Fruit fly (Drosophila melanogaster) whole organism, embryonic: ENCODE results near the gene CG14984.

Experiments used
- CG11398 ChIP-seq: fragments of 200-800 bp; sonication (Bioruptor generic); optimal IDR thresholded peaks from 2 replicates; lab custom pipeline; 2016; ENCODE audit warnings: missing biosample characterization, missing genetic modification characterization
- CG7372 ChIP-seq: fragments of 200-800 bp; sonication (Bioruptor generic); IDR thresholded peaks from 2 replicates; pipeline ENCODE4 v1.3.6; 2022; ENCODE audit warnings: missing biosample characterization, missing genetic modification characterization
- MESR4 ChIP-seq: fragments of 200-800 bp; sonication (Bioruptor generic); optimal IDR thresholded peaks from 2 replicates; lab custom pipeline; 2018; ENCODE audit warnings: missing biosample characterization, mild to moderate bottlenecking, missing genetic modification characterization, moderate library complexity
- dati ChIP-seq: fragments of 200-800 bp; sonication (Bioruptor generic); IDR thresholded peaks from 2 replicates; pipeline ENCODE4 v1.3.6; 2022; ENCODE audit warnings: missing biosample characterization, missing genetic modification characterization

DNA sequence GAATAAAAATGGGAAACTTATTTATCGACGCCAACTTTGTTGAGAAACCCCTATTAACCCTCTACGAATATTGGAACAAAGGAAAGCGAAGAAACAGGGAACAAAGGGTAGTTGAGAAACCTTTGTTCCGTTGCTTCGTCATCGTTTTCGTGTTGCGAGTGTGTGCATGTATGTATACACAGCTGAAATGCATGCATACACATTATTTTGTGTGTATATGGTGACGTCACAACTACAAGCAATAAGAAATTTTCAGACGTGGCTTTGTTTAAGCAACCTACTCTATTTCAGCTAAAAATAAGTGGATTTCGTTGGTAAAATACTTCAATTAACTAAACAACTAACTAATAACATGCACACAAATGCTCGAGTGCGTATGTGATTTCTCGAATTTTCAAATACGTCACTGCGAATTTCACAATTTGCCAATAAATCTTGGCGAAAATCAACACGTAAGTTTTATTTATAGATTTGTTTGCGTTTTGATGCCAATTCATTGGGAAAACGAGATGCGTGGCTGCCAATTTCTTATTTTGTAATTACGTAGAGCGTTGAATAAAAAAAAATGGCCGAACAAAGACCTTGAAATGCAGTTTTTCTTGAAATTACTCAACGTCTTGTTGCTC, 50.4 kb downstream of the CG14984 start:
- no peak for TF ChIP-seq CG7372
- no peak for TF ChIP-seq CG11398 (GFP tag; lab: Kevin White, UChicago)
- no peak for TF ChIP-seq MESR4 (GFP tag; lab: Kevin White, UChicago)
- no peak for TF ChIP-seq dati (GFP tag; lab: Robert Waterston, UW)
